Fruit fly (Drosophila melanogaster) whole organism, prepupa: Measurements from ENCODE around the gene IRSp53.

Source experiments
- Blimp-1 ChIP-seq: fragments of 200-800 bp; sonication (Bioruptor generic); optimal IDR thresholded peaks from 3 replicates; lab custom pipeline; 2017; ENCODE audit warnings: missing biosample characterization, missing genetic modification characterization, mild to moderate bottlenecking, moderate library complexity, missing genetic modification reagents
- CG11902 ChIP-seq: fragments of 200-800 bp; sonication (Bioruptor generic); optimal IDR thresholded peaks from 3 replicates; lab custom pipeline; 2016; ENCODE audit warnings: missing biosample characterization, missing genetic modification characterization
- CG16779 ChIP-seq: fragments of 200-800 bp; sonication (Bioruptor generic); optimal IDR thresholded peaks from 3 replicates; lab custom pipeline; 2017; ENCODE audit warnings: missing biosample characterization, mild to moderate bottlenecking, missing genetic modification characterization
- CG3919 ChIP-seq: fragments of 200-800 bp; sonication (Bioruptor generic); optimal IDR thresholded peaks from 3 replicates; lab custom pipeline; 2016; ENCODE audit warnings: missing biosample characterization, missing genetic modification characterization
- CG6854 ChIP-seq: fragments of 200-800 bp; sonication (Bioruptor generic); optimal IDR thresholded peaks from 2 replicates; lab custom pipeline; 2017; ENCODE audit warnings: missing biosample characterization, mild to moderate bottlenecking, missing genetic modification characterization
- Eip75B ChIP-seq: fragments of 200-800 bp; sonication (Bioruptor generic); optimal IDR thresholded peaks from 3 replicates; lab custom pipeline; 2016; ENCODE audit warnings: missing biosample characterization, missing genetic modification characterization
- Gug ChIP-seq: fragments of 200-800 bp; sonication (Bioruptor generic); IDR thresholded peaks from 2 replicates; pipeline ENCODE4 v1.3.6; 2022; ENCODE audit warnings: missing biosample characterization, missing genetic modification characterization
- Lpt ChIP-seq: fragments of 200-800 bp; sonication (Bioruptor generic); optimal IDR thresholded peaks from 3 replicates; lab custom pipeline; 2016; ENCODE audit warnings: missing biosample characterization, missing genetic modification characterization
- Sox102F ChIP-seq: fragments of 200-800 bp; sonication (Bioruptor generic); optimal IDR thresholded peaks from 2 replicates; lab custom pipeline; 2016; ENCODE audit warnings: missing biosample characterization, mild to moderate bottlenecking, missing genetic modification characterization
- eg ChIP-seq: fragments of 200-800 bp; sonication (Bioruptor generic); IDR thresholded peaks from 3 replicates; pipeline ENCODE4 v1.3.6; 2022; ENCODE audit warnings: missing biosample characterization, missing genetic modification characterization
- lz ChIP-seq: fragments of 200-800 bp; sonication (Bioruptor generic); optimal IDR thresholded peaks from 3 replicates; lab custom pipeline; 2016; ENCODE audit warnings: missing biosample characterization, missing genetic modification characterization

DNA sequence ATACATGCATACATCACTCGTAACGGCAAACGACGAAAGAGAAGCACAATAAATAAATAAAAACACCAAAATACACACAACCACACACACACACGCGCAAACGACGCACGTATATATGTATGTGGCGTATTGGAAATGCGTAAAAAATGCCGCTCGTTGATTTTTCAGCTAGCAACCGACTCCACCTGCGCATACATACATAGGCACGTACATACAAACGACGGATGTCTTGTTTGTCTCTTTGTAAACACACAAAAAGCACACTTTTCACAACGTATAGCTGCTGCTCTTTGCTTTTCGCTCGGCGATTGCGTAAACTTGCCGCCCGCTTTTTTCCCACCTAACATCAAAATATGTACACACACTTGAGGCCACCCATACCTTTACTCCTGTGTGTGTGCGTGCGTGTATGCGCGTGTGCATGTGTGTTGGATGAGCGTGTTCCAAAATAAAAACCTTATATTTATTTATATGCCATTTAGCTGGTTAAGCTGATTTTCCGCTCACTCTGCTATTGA is 15.9 kb upstream of the IRSp53 start:
- TF ChIP-seq Sox102F (GFP tag; lab: Kevin White, UChicago) (no peak), Lpt (GFP tag; lab: Kevin White, UChicago) (no peak), CG6854 (GFP tag; lab: Kevin White, UChicago) (no peak), Gug (no peak), Blimp-1 (GFP tag; lab: Kevin White, UChicago) (no peak), CG3919 (GFP tag; lab: Kevin White, UChicago) (no peak), CG11902 (GFP tag; lab: Kevin White, UChicago) (no peak), Eip75B (GFP tag; lab: Kevin White, UChicago) (no peak), lz (GFP tag; lab: Kevin White, UChicago) (no peak), eg (no peak), CG16779 (tag; lab: Kevin White, UChicago) (no peak)
